ENCODE assay signal across 1 fruit fly cellular context in the genomic region with DNA sequence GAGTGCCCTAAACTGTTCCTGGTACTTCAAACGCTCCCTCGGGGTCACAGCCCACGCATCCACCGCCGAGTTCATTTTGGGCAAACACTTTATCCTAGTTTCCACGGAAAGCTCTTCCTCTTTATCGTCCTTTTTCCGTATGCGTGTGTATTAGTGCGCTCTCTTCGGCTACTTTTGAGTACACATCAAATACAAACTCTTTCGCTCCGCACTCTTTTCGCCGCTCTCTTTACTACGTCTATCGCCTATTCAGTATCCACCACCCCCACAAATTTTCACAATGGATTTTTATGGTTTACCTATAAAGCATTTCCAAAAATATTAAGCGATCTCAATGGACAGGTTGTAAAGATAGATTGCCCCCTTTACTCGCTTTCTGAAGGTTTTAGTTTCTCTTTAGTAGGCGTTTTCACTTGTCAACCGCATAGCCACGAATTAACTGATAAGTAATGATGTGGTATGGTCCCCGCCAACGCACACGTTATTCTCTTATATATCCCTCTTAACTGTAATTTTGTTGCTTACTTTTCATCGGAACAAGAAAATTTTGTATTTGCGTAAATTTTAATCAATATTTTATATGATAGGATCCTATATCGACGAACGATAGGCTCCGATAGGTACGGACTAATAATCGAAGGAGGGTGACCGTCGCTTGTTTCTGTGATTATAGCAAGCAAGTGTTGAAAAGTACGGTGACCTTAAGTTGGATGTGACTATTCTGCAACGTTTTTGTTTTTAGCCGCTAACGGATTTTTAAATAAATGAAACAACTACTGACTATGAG.
TF ChIP-seq lines count a peak whose summit lies in the region.

TSS of gene Dap160 (minus strand) at position 634 of the 787 bp plus-strand sequence.

TF ChIP-seq in whole organism, embryonic, 481 proteins besides CTCF, POLR2A, EP300 and RAD21 (continued from another document and continues in another):
- TF ChIP-seq Hr39 (optimal IDR thresholded peaks at IDR 0.05; lab: Kevin White, UChicago) (no peak), CG16813 (GFP tag; IDR thresholded peaks at IDR 0.05; lab: Robert Waterston, UW; ENCODE audit: partially characterized antibody) (peak; percentile 71), Neu2 (GFP tag; optimal IDR thresholded peaks at IDR 0.05; lab: Kevin White, UChicago; ENCODE audit: borderline replicate concordance) (no peak), NC2α (GFP tag; optimal IDR thresholded peaks at IDR 0.05; lab: Kevin White, UChicago) (no peak), CG14014 (GFP tag; IDR thresholded peaks at IDR 0.05; lab: Robert Waterston, UW) (no peak), CG31441 (GFP tag; IDR thresholded peaks at IDR 0.05; lab: Robert Waterston, UW) (no peak), E2f1 (GFP tag; IDR thresholded peaks at IDR 0.05; lab: Robert Waterston, UW) (no peak), H15 (GFP tag; IDR thresholded peaks at IDR 0.05; lab: Robert Waterston, UW) (no peak), sqz (GFP tag; optimal IDR thresholded peaks at IDR 0.05; lab: Kevin White, UChicago) (no peak), CG30403 (GFP tag; optimal IDR thresholded peaks at IDR 0.05; lab: Kevin White, UChicago) (no peak), CG14965 (GFP tag; optimal IDR thresholded peaks at IDR 0.05; lab: Kevin White, UChicago; ENCODE audit: borderline replicate concordance) (no peak), lab (GFP tag; optimal IDR thresholded peaks at IDR 0.05; lab: Kevin White, UChicago) (no peak), CHES-1-like (GFP tag; optimal IDR thresholded peaks at IDR 0.05; lab: Kevin White, UChicago) (no peak), shn (GFP tag; optimal IDR thresholded peaks at IDR 0.05; lab: Kevin White, UChicago) (no peak), CG31365 (tag; optimal IDR thresholded peaks at IDR 0.05; lab: Kevin White, UChicago) (no peak), CG8478 (optimal IDR thresholded peaks at IDR 0.05; lab: Kevin White, UChicago) (no peak), mirr (GFP tag; optimal IDR thresholded peaks at IDR 0.05; lab: Kevin White, UChicago) (peak; percentile 24), al (GFP tag; IDR thresholded peaks at IDR 0.05; lab: Robert Waterston, UW) (no peak), sob (GFP tag; IDR thresholded peaks at IDR 0.05; lab: Robert Waterston, UW) (peak; percentile 59; the same call in 1 of the 2 replicates), sisA (GFP tag; IDR thresholded peaks at IDR 0.05; lab: Robert Waterston, UW) (no peak), CG17802 (tag; optimal IDR thresholded peaks at IDR 0.05; lab: Kevin White, UChicago) (peak; percentile 61), CG11504 (tag; optimal IDR thresholded peaks at IDR 0.05; lab: Kevin White, UChicago) (no peak), CG11560 (tag; IDR thresholded peaks at IDR 0.05; lab: Robert Waterston, UW) (no peak), dati (GFP tag; IDR thresholded peaks at IDR 0.05; lab: Robert Waterston, UW) (no peak), Hmx (GFP tag; optimal IDR thresholded peaks at IDR 0.05; lab: Kevin White, UChicago) (no peak), emc (GFP tag; optimal IDR thresholded peaks at IDR 0.05; lab: Kevin White, UChicago) (no peak), p53 (GFP tag; optimal IDR thresholded peaks at IDR 0.05; lab: Kevin White, UChicago) (no peak), CG1529 (GFP tag; optimal IDR thresholded peaks at IDR 0.05; lab: Kevin White, UChicago) (no peak), CG15269 (tag; optimal IDR thresholded peaks at IDR 0.05; lab: Kevin White, UChicago) (no peak), CG9932 (GFP tag; IDR thresholded peaks at IDR 0.05; lab: Robert Waterston, UW) (peak; percentile 55), CG32767 (GFP tag; IDR thresholded peaks at IDR 0.05; lab: Robert Waterston, UW) (no peak), CG10979 (tag; optimal IDR thresholded peaks at IDR 0.05; lab: Kevin White, UChicago) (no peak), Vsx1 (GFP tag; optimal IDR thresholded peaks at IDR 0.05; lab: Kevin White, UChicago) (no peak), ac (GFP tag; optimal IDR thresholded peaks at IDR 0.05; lab: Kevin White, UChicago) (no peak), seq (GFP tag; IDR thresholded peaks at IDR 0.05; lab: Robert Waterston, UW) (peak; percentile 29; the same call in 1 of the 2 replicates), ftz-f1 (GFP tag; optimal IDR thresholded peaks at IDR 0.05; lab: Kevin White, UChicago) (no peak), CG14050 (GFP tag; IDR thresholded peaks at IDR 0.05; lab: Robert Waterston, UW) (no peak), CG12391 (tag; optimal IDR thresholded peaks at IDR 0.05; lab: Kevin White, UChicago) (no peak), run (tag; optimal IDR thresholded peaks at IDR 0.05; lab: Kevin White, UChicago) (no peak), dimm (GFP tag; IDR thresholded peaks at IDR 0.05; lab: Robert Waterston, UW) (no peak), CG13894 (tag; optimal IDR thresholded peaks at IDR 0.05; lab: Kevin White, UChicago) (no peak), hkb (optimal IDR thresholded peaks at IDR 0.05; lab: Kevin White, UChicago) (no peak), hkb (GFP tag; IDR thresholded peaks at IDR 0.05; lab: Robert Waterston, UW) (no peak), CG32772 (GFP tag; IDR thresholded peaks at IDR 0.05; lab: Robert Waterston, UW) (no peak), ken (GFP tag; IDR thresholded peaks at IDR 0.05; lab: Robert Waterston, UW) (no peak), Adf1 (GFP tag; IDR thresholded peaks at IDR 0.05; lab: Robert Waterston, UW) (no peak), CG31224 (GFP tag; IDR thresholded peaks at IDR 0.05; lab: Robert Waterston, UW) (no peak), Nf-YC (tag; optimal IDR thresholded peaks at IDR 0.05; lab: Kevin White, UChicago) (no peak), wor (GFP tag; IDR thresholded peaks at IDR 0.05; lab: Robert Waterston, UW) (no peak), pan (optimal IDR thresholded peaks at IDR 0.05; lab: Kevin White, UChicago) (no peak), pan (GFP tag; optimal IDR thresholded peaks at IDR 0.05 in 1 of 2, IDR thresholded peaks at IDR 0.05 in 1 of 2) (no peak), MESR4 (GFP tag; optimal IDR thresholded peaks at IDR 0.05; lab: Kevin White, UChicago) (peak; percentile 91), CG10274 (GFP tag; optimal IDR thresholded peaks at IDR 0.05; lab: Kevin White, UChicago) (no peak), CG4617 (GFP tag; optimal IDR thresholded peaks at IDR 0.05; lab: Kevin White, UChicago; ENCODE audit: borderline replicate concordance) (peak; percentile 80), row (GFP tag; IDR thresholded peaks at IDR 0.05; lab: Robert Waterston, UW) (peak; percentile 67), Xrp1 (GFP tag; IDR thresholded peaks at IDR 0.05; lab: Robert Waterston, UW) (no peak), stwl (tag; optimal IDR thresholded peaks at IDR 0.05; lab: Kevin White, UChicago) (peak; percentile 79), yki (optimal IDR thresholded peaks at IDR 0.05; lab: Kevin White, UChicago) (no peak), maf-S (GFP tag; optimal IDR thresholded peaks at IDR 0.05; lab: Kevin White, UChicago) (no peak), CG6765 (GFP tag; optimal IDR thresholded peaks at IDR 0.05; lab: Kevin White, UChicago) (no peak), CG10654 (GFP tag; optimal IDR thresholded peaks at IDR 0.05; lab: Kevin White, UChicago) (no peak), CG10267 (tag; optimal IDR thresholded peaks at IDR 0.05; lab: Kevin White, UChicago) (peak; percentile 89), CG8281 (tag; optimal IDR thresholded peaks at IDR 0.05; lab: Kevin White, UChicago) (no peak), Dp (GFP tag; optimal IDR thresholded peaks at IDR 0.05; lab: Kevin White, UChicago) (peak; percentile 54), CG10366 (GFP tag; IDR thresholded peaks at IDR 0.05; lab: Robert Waterston, UW) (no peak), CG43689 (GFP tag; IDR thresholded peaks at IDR 0.05; lab: Robert Waterston, UW) (no peak), peb (GFP tag; IDR thresholded peaks at IDR 0.05; lab: Robert Waterston, UW) (no peak), HHEX (GFP tag; optimal IDR thresholded peaks at IDR 0.05; lab: Kevin White, UChicago) (no peak), Trl (optimal IDR thresholded peaks at IDR 0.05; lab: Kevin White, UChicago) (peak; percentile 80 to 89), Trl (GFP tag; optimal IDR thresholded peaks at IDR 0.05; lab: Kevin White, UChicago) (no peak), da (GFP tag; optimal IDR thresholded peaks at IDR 0.05; lab: Kevin White, UChicago) (no peak), Hmr (GFP tag; optimal IDR thresholded peaks at IDR 0.05; lab: Kevin White, UChicago) (no peak), CG7556 (GFP tag; optimal IDR thresholded peaks at IDR 0.05; lab: Kevin White, UChicago) (no peak), fu2 (GFP tag; optimal IDR thresholded peaks at IDR 0.05; lab: Kevin White, UChicago) (no peak), CG10321 (GFP tag; IDR thresholded peaks at IDR 0.05; lab: Robert Waterston, UW) (no peak), Dref (GFP tag; IDR thresholded peaks at IDR 0.05; lab: Robert Waterston, UW) (peak; percentile 82), gfzf (GFP tag; optimal IDR thresholded peaks at IDR 0.05; lab: Kevin White, UChicago) (peak; percentile 60), hbn (GFP tag; IDR thresholded peaks at IDR 0.05; lab: Robert Waterston, UW; ENCODE audit: partially characterized antibody) (peak; percentile 67), Awh (GFP tag; IDR thresholded peaks at IDR 0.05; lab: Robert Waterston, UW) (no peak), CG16779 (GFP tag; IDR thresholded peaks at IDR 0.05; lab: Robert Waterston, UW) (no peak), lola (GFP tag; optimal IDR thresholded peaks at IDR 0.05; lab: Kevin White, UChicago) (no peak), CG4404 (GFP tag; IDR thresholded peaks at IDR 0.05; lab: Robert Waterston, UW) (no peak), sd (tag; optimal IDR thresholded peaks at IDR 0.05; lab: Kevin White, UChicago) (no peak), CG6689 (GFP tag; IDR thresholded peaks at IDR 0.05; lab: Robert Waterston, UW) (no peak), CG7987 (GFP tag; optimal IDR thresholded peaks at IDR 0.05; lab: Kevin White, UChicago) (no peak), BEAF-32 (GFP tag; optimal IDR thresholded peaks at IDR 0.05; lab: Kevin White, UChicago) (peak; percentile 70), crol (GFP tag; IDR thresholded peaks at IDR 0.05; lab: Robert Waterston, UW) (no peak), CG2889 (GFP tag; IDR thresholded peaks at IDR 0.05; lab: Robert Waterston, UW) (no peak), CG15696 (tag; optimal IDR thresholded peaks at IDR 0.05; lab: Kevin White, UChicago) (no peak), Pdp1 (GFP tag; optimal IDR thresholded peaks at IDR 0.05; lab: Kevin White, UChicago) (peak in 1 of 2 experiments; percentile 27), CG4282 (GFP tag; optimal IDR thresholded peaks at IDR 0.05; lab: Kevin White, UChicago) (no peak), CG4360 (GFP tag; IDR thresholded peaks at IDR 0.05; lab: Robert Waterston, UW) (no peak), Doc3 (GFP tag; IDR thresholded peaks at IDR 0.05; lab: Robert Waterston, UW; ENCODE audit: partially characterized antibody) (peak; percentile 47; the same call in 1 of the 3 replicates), CG31388 (GFP tag; optimal IDR thresholded peaks at IDR 0.05; lab: Kevin White, UChicago) (no peak), CG14860 (GFP tag; IDR thresholded peaks at IDR 0.05; lab: Robert Waterston, UW; ENCODE audit: partially characterized antibody) (peak; percentile 48; the same call in 1 of the 3 replicates), pfk (GFP tag; optimal IDR thresholded peaks at IDR 0.05; lab: Kevin White, UChicago) (no peak), Deaf1 (tag; optimal IDR thresholded peaks at IDR 0.05; lab: Kevin White, UChicago) (no peak), Bdp1 (GFP tag; optimal IDR thresholded peaks at IDR 0.05; lab: Kevin White, UChicago) (no peak), Poxn (GFP tag; IDR thresholded peaks at IDR 0.05; lab: Robert Waterston, UW) (no peak), Nf-YB (GFP tag; optimal IDR thresholded peaks at IDR 0.05; lab: Kevin White, UChicago) (no peak), CG10431 (GFP tag; optimal IDR thresholded peaks at IDR 0.05; lab: Kevin White, UChicago) (no peak), NFAT (GFP tag; IDR thresholded peaks at IDR 0.05; lab: Robert Waterston, UW) (peak; percentile 41; the same call in 1 of the 2 replicates), Atf3 (GFP tag; optimal IDR thresholded peaks at IDR 0.05; lab: Kevin White, UChicago) (no peak), sc (optimal IDR thresholded peaks at IDR 0.05; lab: Kevin White, UChicago) (no peak), sc (GFP tag; optimal IDR thresholded peaks at IDR 0.05; lab: Kevin White, UChicago) (no peak), CG11696 (GFP tag; IDR thresholded peaks at IDR 0.05; lab: Robert Waterston, UW) (no peak), CG3726 (GFP tag; IDR thresholded peaks at IDR 0.05; lab: Robert Waterston, UW) (no peak), Dek (tag; optimal IDR thresholded peaks at IDR 0.05; lab: Kevin White, UChicago) (no peak), HLH3B (GFP tag; IDR thresholded peaks at IDR 0.05; lab: Robert Waterston, UW) (no peak), sna (GFP tag; IDR thresholded peaks at IDR 0.05; lab: Robert Waterston, UW; ENCODE audit: partially characterized antibody) (peak; percentile 33; the same call in 1 of the 2 replicates), CG10147 (GFP tag; optimal IDR thresholded peaks at IDR 0.05; lab: Kevin White, UChicago) (no peak), Tbp (GFP tag; optimal IDR thresholded peaks at IDR 0.05; lab: Kevin White, UChicago) (no peak), Ets97D (GFP tag; optimal IDR thresholded peaks at IDR 0.05; lab: Kevin White, UChicago) (peak; percentile 29), lov (optimal IDR thresholded peaks at IDR 0.05; lab: Kevin White, UChicago) (no peak), lov (GFP tag; IDR thresholded peaks at IDR 0.05; lab: Robert Waterston, UW) (no peak), Antp (GFP tag; optimal IDR thresholded peaks at IDR 0.05; lab: Kevin White, UChicago) (no peak), CG18764 (GFP tag; optimal IDR thresholded peaks at IDR 0.05; lab: Kevin White, UChicago) (no peak), CG5245 (GFP tag; optimal IDR thresholded peaks at IDR 0.05; lab: Kevin White, UChicago) (no peak), crp (GFP tag; optimal IDR thresholded peaks at IDR 0.05; lab: Kevin White, UChicago) (no peak), Hr3 (GFP tag; optimal IDR thresholded peaks at IDR 0.05; lab: Kevin White, UChicago) (no peak), ase (GFP tag; IDR thresholded peaks at IDR 0.05; lab: Robert Waterston, UW) (no peak; the same call in 2 of the 3 replicates), Sox100B (GFP tag; optimal IDR thresholded peaks at IDR 0.05; lab: Kevin White, UChicago) (no peak), br (optimal IDR thresholded peaks at IDR 0.05; lab: Kevin White, UChicago) (no peak), CG14441 (GFP tag; IDR thresholded peaks at IDR 0.05; lab: Robert Waterston, UW) (no peak), CG34224 (GFP tag; IDR thresholded peaks at IDR 0.05; lab: Robert Waterston, UW; ENCODE audit: partially characterized antibody) (peak; percentile 79), CG13424 (tag; optimal IDR thresholded peaks at IDR 0.05; lab: Kevin White, UChicago) (no peak), dysf (GFP tag; IDR thresholded peaks at IDR 0.05; lab: Robert Waterston, UW) (no peak)
